Fruit fly (Drosophila melanogaster) whole organism, embryonic: Measurements from ENCODE around the gene Ptp10D.

Source experiments
- CG13296 ChIP-seq: fragments of 200-800 bp; sonication (Bioruptor generic); optimal IDR thresholded peaks from 3 replicates; lab custom pipeline; 2018; ENCODE audit warnings: missing biosample characterization, mild to moderate bottlenecking, missing genetic modification characterization
- CG6689 ChIP-seq: fragments of 200-800 bp; sonication (Bioruptor generic); IDR thresholded peaks from 2 replicates; pipeline ENCODE4 v1.3.6; 2022; ENCODE audit warnings: missing biosample characterization, missing genetic modification characterization
- CG7839 ChIP-seq: fragments of 200-800 bp; sonication (Bioruptor generic); optimal IDR thresholded peaks from 3 replicates; lab custom pipeline; 2018; ENCODE audit warnings: missing biosample characterization, mild to moderate bottlenecking, missing genetic modification characterization, moderate library complexity
- CG9932 ChIP-seq: fragments of 200-800 bp; sonication (Bioruptor generic); IDR thresholded peaks from 2 replicates; pipeline ENCODE4 v1.3.6; 2022; ENCODE audit warnings: missing biosample characterization, missing genetic modification characterization
- CrebB ChIP-seq: fragments of 200-800 bp; sonication (Bioruptor generic); optimal IDR thresholded peaks from 3 replicates; lab custom pipeline; 2018; ENCODE audit warnings: missing biosample characterization, mild to moderate bottlenecking, missing genetic modification characterization
- exex ChIP-seq: fragments of 200-800 bp; sonication (Bioruptor generic); optimal IDR thresholded peaks from 4 replicates; lab custom pipeline; 2018; ENCODE audit warnings: missing biosample characterization, mild to moderate bottlenecking, missing genetic modification characterization, moderate library complexity
- sna ChIP-seq: fragments of 200-800 bp; sonication (Bioruptor generic); IDR thresholded peaks from 2 replicates; pipeline ENCODE4 v1.3.6; 2022; ENCODE audit warnings: missing biosample characterization, missing genetic modification characterization; ENCODE audit not compliant: partially characterized antibody

- TF ChIP-seq CG6689 (no peak), CG9932 (GFP tag; lab: Robert Waterston, UW) (no peak), CG13296 (GFP tag; lab: Kevin White, UChicago) (no peak), exex (no peak), CrebB (tag; lab: Kevin White, UChicago) (no peak), sna (GFP tag; lab: Robert Waterston, UW) (no peak), CG7839 (tag; lab: Kevin White, UChicago) (no peak)
These were observed 58.6 kb downstream of the Ptp10D start for dm6 chrX:11680405-11680804.
